Worm (Caenorhabditis elegans) whole organism, L3 larva: ENCODE results near the gene Y62H9A.3.
A peak's percentile ranks its signal among the peaks of the same experiment; 100 is the strongest.

Experiments used
- ZK546.5 ChIP-seq: sonication (generic microtip); optimal IDR thresholded peaks from 2 replicates; lab custom pipeline; 2017; ENCODE audit warnings: missing biosample characterization, missing genetic modification characterization
- aly-2 ChIP-seq: fragments of 150-350 bp; optimal IDR thresholded peaks from 2 replicates; lab custom pipeline; 2014; ENCODE audit warnings: missing biosample characterization, missing genetic modification characterization
- ceh-16 ChIP-seq: sonication (generic microtip); optimal IDR thresholded peaks from 2 replicates; lab custom pipeline; 2017; ENCODE audit warnings: missing biosample characterization, missing genetic modification characterization
- ceh-82 ChIP-seq: fragments of 150-350 bp; optimal IDR thresholded peaks from 2 replicates; lab custom pipeline; 2014; ENCODE audit warnings: missing biosample characterization, missing genetic modification characterization
- ceh-9 ChIP-seq: sonication (generic microtip); optimal IDR thresholded peaks from 2 replicates; lab custom pipeline; 2018; ENCODE audit warnings: missing biosample characterization, missing genetic modification characterization
- egl-27 ChIP-seq: sonication (generic microtip); optimal IDR thresholded peaks from 4 replicates; lab custom pipeline; 2017; ENCODE audit warnings: missing biosample characterization, missing genetic modification reagents, missing genetic modification characterization
- egl-5 ChIP-seq: fragments of 150-350 bp; optimal IDR thresholded peaks from 2 replicates; lab custom pipeline; 2017; ENCODE audit warnings: missing biosample characterization, missing genetic modification reagents, missing genetic modification characterization, inconsistent platforms
- elt-2 ChIP-seq: sonication (generic microtip); optimal IDR thresholded peaks from 2 replicates; lab custom pipeline; 2016; ENCODE audit warnings: missing genetic modification reagents, mild to moderate bottlenecking, missing genetic modification characterization, missing compliant biosample characterization
- eor-1 ChIP-seq, 2 experiments: fragments of 150-350 bp; optimal IDR thresholded peaks; 2 replicates each; lab custom pipeline; 2014 to 2018; ENCODE audit warnings: missing biosample characterization in 2 of 2, missing genetic modification characterization in 2 of 2
- fkh-10 ChIP-seq: sonication (generic microtip); optimal IDR thresholded peaks from 2 replicates; lab custom pipeline; 2017; ENCODE audit warnings: missing biosample characterization, missing genetic modification reagents, missing genetic modification characterization
- jun-1 ChIP-seq: fragments of 150-350 bp; optimal IDR thresholded peaks from 2 replicates; lab custom pipeline; 2014; ENCODE audit warnings: missing biosample characterization, missing genetic modification reagents, missing genetic modification characterization
- mdl-1 ChIP-seq: fragments of 150-350 bp; optimal IDR thresholded peaks from 2 replicates; lab custom pipeline; 2014; ENCODE audit warnings: missing biosample characterization, missing genetic modification characterization
- mml-1 ChIP-seq: fragments of 150-350 bp; sonication (generic microtip); optimal IDR thresholded peaks from 3 replicates; lab custom pipeline; 2014; ENCODE audit warnings: missing biosample characterization, missing genetic modification characterization
- nhr-11 ChIP-seq: fragments of 150-350 bp; optimal IDR thresholded peaks from 2 replicates; lab custom pipeline; 2014; ENCODE audit warnings: missing biosample characterization, missing genetic modification characterization
- nhr-12 ChIP-seq: fragments of 150-350 bp; optimal IDR thresholded peaks from 2 replicates; lab custom pipeline; 2014; ENCODE audit warnings: missing biosample characterization, missing genetic modification characterization
- nhr-23 ChIP-seq: fragments of 150-350 bp; optimal IDR thresholded peaks from 2 replicates; lab custom pipeline; 2014; ENCODE audit warnings: missing biosample characterization, missing genetic modification reagents, missing genetic modification characterization
- nhr-28 ChIP-seq: fragments of 150-350 bp; optimal IDR thresholded peaks from 2 replicates; lab custom pipeline; 2014; ENCODE audit warnings: missing biosample characterization, missing genetic modification characterization
- nhr-76 ChIP-seq: fragments of 150-350 bp; sonication (generic microtip); optimal IDR thresholded peaks from 5 replicates; lab custom pipeline; 2014; ENCODE audit warnings: missing biosample characterization, missing genetic modification characterization
- nhr-77 ChIP-seq: fragments of 150-350 bp; optimal IDR thresholded peaks from 2 replicates; lab custom pipeline; 2014; ENCODE audit warnings: missing biosample characterization, missing genetic modification characterization
- pha-4 ChIP-seq: fragments of 150-350 bp; optimal IDR thresholded peaks from 2 replicates; lab custom pipeline; 2014; ENCODE audit warnings: missing biosample characterization, missing genetic modification reagents, missing genetic modification characterization
- pqm-1 ChIP-seq: fragments of 150-350 bp; optimal IDR thresholded peaks from 2 replicates; lab custom pipeline; 2017; ENCODE audit warnings: missing biosample characterization, missing genetic modification characterization, inconsistent platforms
- sea-2 ChIP-seq: fragments of 150-350 bp; sonication (generic microtip); optimal IDR thresholded peaks from 4 replicates; lab custom pipeline; 2014; ENCODE audit warnings: missing biosample characterization, missing genetic modification reagents, missing genetic modification characterization
- skn-1 ChIP-seq: fragments of 150-350 bp; optimal IDR thresholded peaks from 2 replicates; lab custom pipeline; 2014; ENCODE audit warnings: missing biosample characterization, missing genetic modification characterization
- snpc-4 ChIP-seq: fragments of 150-350 bp; optimal IDR thresholded peaks from 2 replicates; lab custom pipeline; 2014; ENCODE audit warnings: missing biosample characterization, missing genetic modification characterization
- unc-39 ChIP-seq: sonication (generic microtip); optimal IDR thresholded peaks from 4 replicates; lab custom pipeline; 2017; ENCODE audit warnings: missing biosample characterization, missing genetic modification characterization
- zag-1 ChIP-seq: fragments of 150-350 bp; optimal IDR thresholded peaks from 2 replicates; lab custom pipeline; 2014; ENCODE audit warnings: missing biosample characterization, missing genetic modification characterization
- ztf-4 ChIP-seq: fragments of 150-350 bp; optimal IDR thresholded peaks from 2 replicates; lab custom pipeline; 2014; ENCODE audit warnings: missing biosample characterization, missing genetic modification characterization

Y62H9A.3 gene

DNA sequence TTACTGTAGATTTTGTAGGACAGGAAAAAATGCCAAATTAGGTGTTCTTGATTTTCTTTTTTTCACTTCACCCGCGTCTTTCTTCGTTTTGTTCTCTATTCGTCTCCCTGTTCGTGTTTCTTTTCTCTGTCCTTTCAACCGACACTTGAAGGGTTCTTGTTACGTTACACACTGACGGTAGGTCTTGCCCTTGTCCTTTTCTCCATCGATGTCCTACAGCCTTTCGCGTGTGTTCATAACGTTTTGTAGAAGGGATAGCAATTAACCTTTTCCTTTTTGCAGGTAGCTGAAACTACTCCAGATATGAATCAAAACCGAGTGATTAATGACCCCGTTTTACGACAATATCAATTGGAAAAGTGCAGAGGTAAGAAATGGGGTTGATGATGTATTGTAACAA is 44.4 kb upstream of the Y62H9A.3 start, which contains the start of gene F55G7.1 (continued):
- no peak for TF ChIP-seq mml-1 (tag; lab: Kevin White, UChicago)
- TF ChIP-seq sea-2 (GFP tag; lab: Kevin White, UChicago) = no peak
- TF ChIP-seq nhr-77 (tag; lab: Kevin White, UChicago) = peak; percentile 82
- TF ChIP-seq nhr-11 (tag; lab: Kevin White, UChicago) = no peak

DNA sequence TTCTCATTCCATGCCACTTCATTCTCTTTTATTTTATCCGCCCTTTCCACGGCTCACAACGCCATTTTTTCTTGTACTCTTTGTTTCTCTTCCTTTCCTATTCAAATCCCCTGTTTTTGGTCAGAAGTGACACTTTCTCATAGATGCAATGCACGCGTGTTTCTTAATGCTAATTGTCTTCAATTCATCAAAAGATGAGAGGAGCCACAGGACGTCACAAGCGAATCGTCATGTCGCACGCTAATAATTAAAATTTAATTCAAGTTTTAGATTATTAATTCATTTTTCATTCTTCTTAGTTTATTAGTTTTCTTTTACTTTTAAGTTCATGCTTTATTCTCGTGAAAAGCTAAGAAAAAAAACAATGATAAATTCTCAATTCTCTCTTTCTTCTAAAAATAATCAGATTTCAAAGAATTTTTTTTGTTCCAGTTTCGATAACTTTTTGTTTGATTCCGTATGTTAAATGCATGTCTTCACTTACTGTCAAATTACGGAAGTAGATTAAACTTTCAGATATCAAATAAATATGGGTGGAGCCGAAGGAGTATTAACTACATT is 41.0 kb upstream of the Y62H9A.3 start, which contains the start of gene Y62H9A.14:
Y62H9A.14 (plus strand) TSS at position 511 of the 561 bp plus-strand sequence.
- TF ChIP-seq unc-39 (no peak), ZK546.5 (tag; lab: Kevin White, UChicago) (no peak)

DNA sequence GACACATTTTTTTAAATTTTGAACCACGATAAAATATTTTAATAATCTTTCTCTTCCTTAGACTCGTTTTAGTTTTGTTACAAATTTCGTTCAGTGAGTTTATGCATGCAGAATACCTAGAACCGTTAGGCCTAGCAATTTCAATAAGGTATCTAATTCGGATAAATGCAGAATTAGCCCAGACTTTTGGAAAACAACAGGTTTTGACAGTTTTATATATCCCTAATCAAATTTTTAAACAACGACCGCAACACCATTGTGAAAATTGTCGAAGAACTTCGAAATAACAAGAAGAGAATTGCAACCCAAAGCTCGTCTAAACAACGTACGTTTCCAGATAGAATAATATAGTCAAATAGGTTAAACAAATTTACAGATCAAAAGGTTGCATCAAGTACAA is 38.2 kb upstream of the Y62H9A.3 start, which contains the start of gene Y62H9A.16:
Y62H9A.16 (plus strand) TSS at position 301 of the 400 bp plus-strand sequence.
- no peak for TF ChIP-seq nhr-77 (tag; lab: Kevin White, UChicago)
- no peak for TF ChIP-seq ceh-16 (tag; lab: Kevin White, UChicago)
- no peak for TF ChIP-seq nhr-28 (tag; lab: Kevin White, UChicago)
- no peak for TF ChIP-seq egl-27 (tag; lab: Kevin White, UChicago)
- TF ChIP-seq aly-2 = no peak
- TF ChIP-seq egl-5 (tag; lab: Kevin White, UChicago) = no peak
- no peak for TF ChIP-seq fkh-10 (GFP tag; lab: Kevin White, UChicago)
- TF ChIP-seq nhr-76 (tag; lab: Kevin White, UChicago) = no peak
- TF ChIP-seq nhr-23 (tag; lab: Kevin White, UChicago) = no peak
- TF ChIP-seq snpc-4 (tag; lab: Kevin White, UChicago) = no peak
- no peak for TF ChIP-seq ceh-82 (tag; lab: Kevin White, UChicago)
- no peak for TF ChIP-seq elt-2 (tag; lab: Kevin White, UChicago)
- no peak for TF ChIP-seq ztf-4 (tag; lab: Kevin White, UChicago)
- no peak for TF ChIP-seq nhr-12 (tag; lab: Kevin White, UChicago)
- no peak for TF ChIP-seq ceh-9
- TF ChIP-seq eor-1 (tag; optimal IDR thresholded peaks at IDR 0.05; lab: Kevin White, UChicago) = no peak
- TF ChIP-seq ZK546.5 (tag; lab: Kevin White, UChicago) = no peak
- no peak for TF ChIP-seq jun-1 (tag; lab: Kevin White, UChicago)

DNA sequence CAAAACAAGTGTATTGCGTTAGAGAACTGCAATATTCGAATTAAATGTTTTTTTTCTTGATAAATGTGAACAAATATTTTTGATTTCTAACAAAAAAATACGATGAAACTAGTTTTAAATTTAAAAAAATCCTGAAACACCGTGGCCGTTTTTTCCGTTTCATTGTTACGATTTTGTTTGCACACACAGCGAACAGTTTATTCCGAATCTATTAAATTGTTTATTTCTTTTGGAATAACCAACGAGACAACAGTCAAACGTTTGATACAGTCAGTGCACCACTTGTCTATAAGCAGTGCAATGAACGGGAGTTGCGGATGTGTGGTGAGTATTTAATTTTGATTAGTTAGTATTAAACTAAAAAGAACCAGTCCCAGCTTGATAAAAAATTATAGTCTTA is 36.9 kb upstream of the Y62H9A.3 start, which contains the start of gene Y62H9A.13:
Y62H9A.13 (plus strand) TSS at position 301 of the 400 bp plus-strand sequence.
- no peak for TF ChIP-seq ztf-4 (tag; lab: Kevin White, UChicago)

DNA sequence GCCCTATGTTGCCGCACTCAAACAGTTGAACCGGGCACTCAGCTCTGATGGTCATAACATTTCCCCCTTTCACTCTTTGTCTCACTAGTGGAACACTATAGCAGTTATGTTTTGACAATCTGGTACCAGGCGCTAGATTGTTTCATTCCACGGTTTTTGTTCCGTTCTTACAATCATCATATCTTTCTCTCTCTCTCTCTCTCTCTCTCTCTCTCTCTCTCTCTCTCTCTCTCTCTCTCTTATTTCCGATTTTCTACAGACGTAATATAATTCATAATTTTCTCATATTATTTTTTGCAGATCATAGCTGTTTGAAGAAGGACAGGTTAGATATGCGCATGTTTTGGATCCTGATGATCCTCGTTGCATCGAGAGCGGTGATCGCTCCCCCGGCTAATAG is 34.1 kb upstream of the Y62H9A.3 start, which contains the start of gene Y62H9A.12:
Y62H9A.12 (plus strand) TSS at position 301 of the 400 bp plus-strand sequence.
- no peak for TF ChIP-seq nhr-23 (tag; lab: Kevin White, UChicago)
- no peak for TF ChIP-seq ZK546.5 (tag; lab: Kevin White, UChicago)
- TF ChIP-seq sea-2 (GFP tag; lab: Kevin White, UChicago) = no peak
- no peak for TF ChIP-seq zag-1 (tag; lab: Kevin White, UChicago)
- TF ChIP-seq mdl-1 (tag; lab: Kevin White, UChicago) = no peak
- TF ChIP-seq skn-1 (tag; lab: Kevin White, UChicago) = no peak

DNA sequence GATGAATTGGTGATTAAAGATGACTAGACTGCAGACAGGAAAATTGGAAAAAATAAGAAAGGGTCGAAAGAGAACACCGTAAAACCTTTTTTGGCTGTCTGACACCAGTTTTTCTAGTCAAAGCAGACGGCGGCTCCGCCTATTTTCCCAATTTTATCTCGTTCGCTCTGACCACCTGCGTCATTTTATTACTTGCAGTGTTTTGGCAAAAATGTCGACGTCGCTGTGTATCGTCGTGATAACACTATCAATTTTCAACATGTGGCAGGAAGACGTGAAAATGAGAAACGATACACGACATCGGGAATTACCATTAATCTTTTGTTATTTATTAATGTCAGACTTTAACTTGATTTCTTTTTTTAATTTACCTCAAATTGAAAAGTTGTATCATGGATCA is 30.3 kb upstream of the Y62H9A.3 start, which contains the start of gene Y62H9A.15:
Y62H9A.15 (minus strand) TSS at position 100 of the 400 bp plus-strand sequence.
- TF ChIP-seq sea-2 (GFP tag; lab: Kevin White, UChicago) = no peak
- peak; percentile 73 for TF ChIP-seq elt-2 (tag; lab: Kevin White, UChicago)
- TF ChIP-seq, all 47 proteins: peak for 1

DNA sequence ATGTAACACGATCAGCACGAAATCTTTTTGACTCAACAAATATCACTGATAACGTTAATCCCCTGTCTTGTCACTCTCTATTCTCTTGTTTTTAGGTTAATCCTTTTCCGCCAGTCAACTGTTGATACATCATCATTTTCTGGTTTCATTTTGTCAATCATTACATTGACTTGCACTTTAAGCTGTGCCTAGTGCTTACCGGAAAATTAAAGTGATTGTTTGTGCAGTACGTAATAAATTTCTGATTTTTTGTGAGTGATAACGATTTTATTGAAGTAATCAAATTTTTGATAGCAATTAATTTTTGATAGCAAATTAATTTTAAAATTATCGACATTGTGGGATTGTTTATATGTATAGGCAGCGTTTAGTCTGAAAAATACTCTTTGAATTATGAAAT is 29.4 kb upstream of the Y62H9A.3 start:
- no peak for TF ChIP-seq ceh-9
- TF ChIP-seq elt-2 (tag; lab: Kevin White, UChicago) = peak; percentile 89
- TF ChIP-seq skn-1 (tag; lab: Kevin White, UChicago) = peak; percentile 7
- peak; percentile 37 for TF ChIP-seq pha-4
- no peak for TF ChIP-seq nhr-12 (tag; lab: Kevin White, UChicago)
- TF ChIP-seq snpc-4 (tag; lab: Kevin White, UChicago) = no peak
- no peak for TF ChIP-seq nhr-28 (tag; lab: Kevin White, UChicago)
- peak; percentile 80 for TF ChIP-seq pqm-1
- no peak for TF ChIP-seq ceh-16 (tag; lab: Kevin White, UChicago)
- TF ChIP-seq ztf-4 (tag; lab: Kevin White, UChicago) = no peak
